Worm (Caenorhabditis elegans) whole organism, late embryonic: ENCODE results near the gene oac-4.

ENCODE experiments used
- C08G9.2 ChIP-seq: sonication (generic microtip); optimal IDR thresholded peaks from 2 replicates; lab custom pipeline; 2016; ENCODE audit warnings: mild to moderate bottlenecking, missing genetic modification characterization, moderate library complexity, missing compliant biosample characterization
- F13H6.1 ChIP-seq: sonication (generic microtip); optimal IDR thresholded peaks from 2 replicates; lab custom pipeline; 2016; ENCODE audit warnings: missing genetic modification characterization, missing compliant biosample characterization
- K09A11.1 ChIP-seq: sonication (generic microtip); optimal IDR thresholded peaks from 2 replicates; lab custom pipeline; 2017; ENCODE audit warnings: antibody characterized with exemption, mild to moderate bottlenecking, missing genetic modification characterization, missing compliant biosample characterization; ENCODE audit not compliant: insufficient read depth
- T23F11.4 ChIP-seq: fragments of 200-800 bp; sonication (Bioruptor generic); optimal IDR thresholded peaks from 2 replicates; lab custom pipeline; 2018; ENCODE audit warnings: mild to moderate bottlenecking, missing genetic modification characterization, missing compliant biosample characterization
- Y22D7AL.16 ChIP-seq: sonication (generic microtip); optimal IDR thresholded peaks from 2 replicates; lab custom pipeline; 2016; ENCODE audit warnings: missing genetic modification characterization, missing compliant biosample characterization
- ahr-1 ChIP-seq: sonication (generic microtip); optimal IDR thresholded peaks from 2 replicates; lab custom pipeline; 2016; ENCODE audit warnings: missing genetic modification characterization, missing compliant biosample characterization
- ama-1 ChIP-seq: fragments of 150-350 bp; optimal IDR thresholded peaks from 2 replicates; lab custom pipeline; 2014
- ceh-14 ChIP-seq: sonication (generic microtip); optimal IDR thresholded peaks from 2 replicates; lab custom pipeline; 2016; ENCODE audit warnings: missing genotype, missing genetic modification characterization, missing compliant biosample characterization
- ceh-18 ChIP-seq: sonication (generic microtip); optimal IDR thresholded peaks from 2 replicates; lab custom pipeline; 2016; ENCODE audit warnings: missing genetic modification characterization, missing compliant biosample characterization
- ceh-19 ChIP-seq: fragments of 200-800 bp; sonication (Bioruptor generic); optimal IDR thresholded peaks from 2 replicates; lab custom pipeline; 2018; ENCODE audit warnings: mild to moderate bottlenecking, missing genetic modification characterization, missing compliant biosample characterization
- ceh-2 ChIP-seq: sonication (generic microtip); optimal IDR thresholded peaks from 2 replicates; lab custom pipeline; 2016; ENCODE audit warnings: missing genotype, missing genetic modification characterization, missing compliant biosample characterization
- ceh-22 ChIP-seq: sonication (generic microtip); optimal IDR thresholded peaks from 2 replicates; lab custom pipeline; 2017; ENCODE audit warnings: missing biosample characterization, missing genetic modification characterization
- ceh-30 ChIP-seq: fragments of 150-350 bp; optimal IDR thresholded peaks from 2 replicates; lab custom pipeline; 2014; ENCODE audit warnings: missing biosample characterization, missing genetic modification characterization
- ceh-31 ChIP-seq: sonication (generic microtip); optimal IDR thresholded peaks from 2 replicates; lab custom pipeline; 2016; ENCODE audit warnings: missing genetic modification characterization, missing compliant biosample characterization
- ceh-6 ChIP-seq: fragments of 200-800 bp; sonication (Bioruptor generic); optimal IDR thresholded peaks from 2 replicates; lab custom pipeline; 2018; ENCODE audit warnings: mild to moderate bottlenecking, missing genetic modification characterization, missing compliant biosample characterization
- che-1 ChIP-seq: sonication (generic microtip); optimal IDR thresholded peaks from 2 replicates; lab custom pipeline; 2016; ENCODE audit warnings: mild to moderate bottlenecking, missing genetic modification characterization, missing compliant biosample characterization
- dmd-4 ChIP-seq: sonication (generic microtip); optimal IDR thresholded peaks from 2 replicates; lab custom pipeline; 2016; ENCODE audit warnings: borderline replicate concordance, missing genetic modification characterization, missing compliant biosample characterization
- dve-1 ChIP-seq: sonication (generic microtip); optimal IDR thresholded peaks from 2 replicates; lab custom pipeline; 2017; ENCODE audit warnings: antibody characterized with exemption, mild to moderate bottlenecking, missing genetic modification characterization, missing compliant biosample characterization
- elt-2 ChIP-seq: sonication (generic microtip); optimal IDR thresholded peaks from 2 replicates; lab custom pipeline; 2016; ENCODE audit warnings: missing genetic modification reagents, missing genetic modification characterization, missing compliant biosample characterization
- elt-4 ChIP-seq: sonication (generic microtip); optimal IDR thresholded peaks from 2 replicates; lab custom pipeline; 2016; ENCODE audit warnings: missing genetic modification characterization, missing compliant biosample characterization
- eyg-1 ChIP-seq: sonication (generic microtip); optimal IDR thresholded peaks from 2 replicates; lab custom pipeline; 2016; ENCODE audit warnings: missing genotype, missing genetic modification characterization, missing compliant biosample characterization
- fax-1 ChIP-seq: sonication (generic microtip); optimal IDR thresholded peaks from 2 replicates; lab custom pipeline; 2016; ENCODE audit warnings: missing genotype, missing genetic modification characterization, missing compliant biosample characterization
- fkh-6 ChIP-seq: sonication (generic microtip); optimal IDR thresholded peaks from 2 replicates; lab custom pipeline; 2016; ENCODE audit warnings: missing genetic modification characterization, missing compliant biosample characterization
- gmeb-2 ChIP-seq: sonication (generic microtip); optimal IDR thresholded peaks from 2 replicates; lab custom pipeline; 2016; ENCODE audit warnings: missing genetic modification characterization, inconsistent platforms, missing compliant biosample characterization
- hlh-13 ChIP-seq: fragments of 200-800 bp; sonication (Bioruptor generic); optimal IDR thresholded peaks from 2 replicates; lab custom pipeline; 2018; ENCODE audit warnings: mild to moderate bottlenecking, missing genetic modification characterization, missing compliant biosample characterization
- hlh-15 ChIP-seq: sonication (generic microtip); optimal IDR thresholded peaks from 2 replicates; lab custom pipeline; 2016; ENCODE audit warnings: missing genetic modification characterization, missing compliant biosample characterization
- hlh-30 ChIP-seq: sonication (generic microtip); optimal IDR thresholded peaks from 2 replicates; lab custom pipeline; 2017; ENCODE audit warnings: antibody characterized with exemption, missing genetic modification characterization, missing compliant biosample characterization; ENCODE audit not compliant: insufficient read depth
- hlh-8 ChIP-seq: sonication (generic microtip); optimal IDR thresholded peaks from 2 replicates; lab custom pipeline; 2016; ENCODE audit warnings: missing genotype, missing genetic modification characterization, missing compliant biosample characterization
- lim-6 ChIP-seq: sonication (generic microtip); optimal IDR thresholded peaks from 2 replicates; lab custom pipeline; 2016; ENCODE audit warnings: missing genetic modification characterization, missing compliant biosample characterization
- lin-11 ChIP-seq: fragments of 200-800 bp; sonication (Bioruptor generic); optimal IDR thresholded peaks from 2 replicates; lab custom pipeline; 2018; ENCODE audit warnings: mild to moderate bottlenecking, missing genetic modification characterization, missing compliant biosample characterization
- madf-2 ChIP-seq: sonication (generic microtip); optimal IDR thresholded peaks from 2 replicates; lab custom pipeline; 2017; ENCODE audit warnings: missing genetic modification characterization, missing compliant biosample characterization
- mec-3 ChIP-seq: sonication (generic microtip); optimal IDR thresholded peaks from 2 replicates; lab custom pipeline; 2016; ENCODE audit warnings: borderline replicate concordance, missing genetic modification characterization, missing compliant biosample characterization
- nfya-1 ChIP-seq: sonication (generic microtip); optimal IDR thresholded peaks from 2 replicates; lab custom pipeline; 2017; ENCODE audit warnings: missing genetic modification characterization, mild to moderate bottlenecking, missing compliant biosample characterization, antibody characterized with exemption, moderate library complexity
- nhr-11 ChIP-seq: fragments of 150-350 bp; optimal IDR thresholded peaks from 2 replicates; lab custom pipeline; 2014; ENCODE audit warnings: missing biosample characterization, missing genetic modification characterization
- nhr-232 ChIP-seq: sonication (generic microtip); optimal IDR thresholded peaks from 2 replicates; lab custom pipeline; 2016; ENCODE audit warnings: missing genetic modification characterization, missing compliant biosample characterization
- pag-3 ChIP-seq: sonication (generic microtip); optimal IDR thresholded peaks from 2 replicates; lab custom pipeline; 2016; ENCODE audit warnings: missing compliant biosample characterization, missing genetic modification characterization, borderline replicate concordance
- pat-9 ChIP-seq: fragments of 200-800 bp; sonication (Bioruptor generic); optimal IDR thresholded peaks from 2 replicates; lab custom pipeline; 2018; ENCODE audit warnings: mild to moderate bottlenecking, missing genetic modification characterization, moderate library complexity, missing compliant biosample characterization
- pax-1 ChIP-seq: fragments of 150-350 bp; optimal IDR thresholded peaks from 2 replicates; lab custom pipeline; 2014; ENCODE audit warnings: missing biosample characterization, missing genetic modification characterization
- pha-2 ChIP-seq: sonication (generic microtip); optimal IDR thresholded peaks from 2 replicates; lab custom pipeline; 2017; ENCODE audit warnings: mild to moderate bottlenecking, missing genetic modification characterization, missing compliant biosample characterization
- pha-4 ChIP-seq: fragments of 150-350 bp; optimal IDR thresholded peaks from 2 replicates; lab custom pipeline; 2018; ENCODE audit warnings: missing biosample characterization, missing genetic modification reagents, missing genetic modification characterization
- pqm-1 ChIP-seq: sonication (generic microtip); optimal IDR thresholded peaks from 2 replicates; lab custom pipeline; 2016; ENCODE audit warnings: missing genetic modification characterization, missing compliant biosample characterization
- pros-1 ChIP-seq: fragments of 150-350 bp; optimal IDR thresholded peaks from 2 replicates; lab custom pipeline; 2014; ENCODE audit warnings: missing biosample characterization, missing genetic modification reagents, missing genetic modification characterization
- ref-2 ChIP-seq: sonication (generic microtip); optimal IDR thresholded peaks from 2 replicates; lab custom pipeline; 2016; ENCODE audit warnings: missing genetic modification characterization, missing compliant biosample characterization
- rnt-1 ChIP-seq: sonication (generic microtip); optimal IDR thresholded peaks from 2 replicates; lab custom pipeline; 2016; ENCODE audit warnings: missing genetic modification characterization, missing compliant biosample characterization
- sdc-2 ChIP-seq: sonication (generic microtip); optimal IDR thresholded peaks from 2 replicates; lab custom pipeline; 2016; ENCODE audit warnings: missing genotype, missing genetic modification characterization, missing compliant biosample characterization
- sox-2 ChIP-seq: fragments of 200-800 bp; sonication (Bioruptor generic); IDR thresholded peaks from 2 replicates; pipeline ENCODE4 v1.3.6; 2022; ENCODE audit warnings: missing genetic modification reagents, missing genetic modification characterization, missing compliant biosample characterization
- sox-4 ChIP-seq: sonication (generic microtip); optimal IDR thresholded peaks from 2 replicates; lab custom pipeline; 2017; ENCODE audit warnings: mild to moderate bottlenecking, missing genetic modification characterization, inconsistent platforms, missing compliant biosample characterization
- tbx-2 ChIP-seq: sonication (generic microtip); optimal IDR thresholded peaks from 2 replicates; lab custom pipeline; 2016; ENCODE audit warnings: missing genetic modification characterization, missing compliant biosample characterization
- tbx-7 ChIP-seq: sonication (generic microtip); optimal IDR thresholded peaks from 2 replicates; lab custom pipeline; 2016; ENCODE audit warnings: missing genotype, missing genetic modification characterization, missing compliant biosample characterization
- ttx-3 ChIP-seq: sonication (generic microtip); optimal IDR thresholded peaks from 2 replicates; lab custom pipeline; 2016; ENCODE audit warnings: missing genetic modification reagents, missing genetic modification characterization, missing compliant biosample characterization
- unc-3 ChIP-seq, 2 experiments: fragments of 200-800 bp in 1 of 2; sonication (Bioruptor generic) in 1 of 2; sonication (generic microtip) in 1 of 2; conservative IDR thresholded peaks in 1 of 2; optimal IDR thresholded peaks in 1 of 2; 2 replicates each; pipeline versions ENCODE4 v1.3.6 to Lab custom; 2016 to 2022; ENCODE audit warnings: missing compliant biosample characterization in 2 of 2, missing genetic modification characterization in 2 of 2, missing genetic modification reagents in 1 of 2
- unc-86 ChIP-seq: sonication (generic microtip); optimal IDR thresholded peaks from 2 replicates; lab custom pipeline; 2016; ENCODE audit warnings: missing genetic modification characterization, missing compliant biosample characterization
- zip-5 ChIP-seq: sonication (generic microtip); optimal IDR thresholded peaks from 2 replicates; lab custom pipeline; 2016; ENCODE audit warnings: missing genetic modification characterization, missing compliant biosample characterization
- ztf-16 ChIP-seq: sonication (generic microtip); optimal IDR thresholded peaks from 2 replicates; lab custom pipeline; 2017; ENCODE audit warnings: missing genetic modification characterization, missing compliant biosample characterization

oac-4 gene

DNA sequence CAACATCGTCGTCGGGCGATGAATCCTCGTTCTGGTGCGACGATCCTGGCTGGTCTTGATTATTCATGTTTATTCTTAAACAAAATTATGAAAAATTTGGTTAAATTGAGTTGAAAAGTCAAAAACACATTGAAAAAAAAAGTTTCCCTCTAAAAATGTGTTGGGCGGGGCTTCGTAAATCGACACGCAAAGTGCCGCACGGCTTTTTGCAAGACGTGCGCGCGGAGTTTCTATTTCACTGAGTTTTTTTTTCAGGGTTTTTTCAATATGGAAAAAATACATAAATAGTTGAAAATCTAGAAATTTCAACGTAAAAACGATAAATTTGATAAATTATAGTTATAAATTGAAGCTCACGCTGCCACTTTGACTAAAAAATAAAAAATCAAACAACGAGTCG, 27.7 kb downstream of the oac-4 start, which contains the start of gene F54D10.5:
Gene F54D10.5, minus strand, starts transcription at position 74 of the 400 bp plus-strand sequence.
- TF ChIP-seq rnt-1 (tag; lab: Kevin White, UChicago) (no peak), dve-1 (tag; lab: Kevin White, UChicago) (no peak), che-1 (no peak), hlh-30 (tag; lab: Kevin White, UChicago) (no peak), ttx-3 (tag; lab: Kevin White, UChicago) (peak; percentile 36), unc-86 (tag; lab: Kevin White, UChicago) (peak; percentile 45), tbx-7 (tag; lab: Kevin White, UChicago) (no peak), K09A11.1 (peak; percentile 32), hlh-8 (tag; lab: Kevin White, UChicago) (no peak), pha-2 (tag; lab: Kevin White, UChicago) (no peak), tbx-2 (peak; percentile 74), nhr-11 (tag; lab: Kevin White, UChicago) (no peak), elt-4 (no peak), ahr-1 (tag; lab: Kevin White, UChicago) (no peak), sox-4 (tag; lab: Kevin White, UChicago) (peak; percentile 4), nhr-232 (tag; lab: Kevin White, UChicago) (no peak), ceh-22 (tag; lab: Kevin White, UChicago) (no peak), pros-1 (tag; lab: Kevin White, UChicago) (no peak), C08G9.2 (no peak), fkh-6 (tag; lab: Kevin White, UChicago) (no peak), dmd-4 (tag; lab: Kevin White, UChicago) (no peak), hlh-13 (GFP tag; lab: Kevin White, UChicago) (no peak), pha-4 (tag; lab: Kevin White, UChicago) (no peak), Y22D7AL.16 (no peak), fax-1 (tag; lab: Kevin White, UChicago) (no peak), hlh-15 (tag; lab: Kevin White, UChicago) (no peak), zip-5 (tag; lab: Kevin White, UChicago) (no peak), sdc-2 (no peak), lin-11 (no peak), pqm-1 (no peak), ceh-19 (GFP tag; lab: Kevin White, UChicago) (no peak), pat-9 (tag; lab: Kevin White, UChicago) (no peak), F13H6.1 (tag; lab: Kevin White, UChicago) (no peak), ztf-16 (tag; lab: Kevin White, UChicago) (no peak), nfya-1 (peak; percentile 70), T23F11.4 (no peak), ceh-30 (tag; lab: Kevin White, UChicago) (no peak), lim-6 (tag; lab: Kevin White, UChicago) (no peak), pax-1 (peak; percentile 30), ceh-2 (tag; lab: Kevin White, UChicago) (no peak), unc-3 (GFP tag; conservative IDR thresholded peaks at IDR 0.05; lab: Robert Waterston, UW) (no peak), unc-3 (tag; optimal IDR thresholded peaks at IDR 0.05; lab: Kevin White, UChicago) (no peak), eyg-1 (no peak), elt-2 (tag; lab: Kevin White, UChicago) (peak; percentile 78), ceh-14 (tag; lab: Kevin White, UChicago) (no peak), pag-3 (tag; lab: Kevin White, UChicago) (no peak), sox-2 (no peak), mec-3 (tag; lab: Kevin White, UChicago) (no peak), ceh-31 (peak; percentile 53), gmeb-2 (tag; lab: Kevin White, UChicago) (no peak), ceh-18 (tag; lab: Kevin White, UChicago) (peak; percentile 32), ceh-6 (GFP tag; lab: Kevin White, UChicago) (no peak), ref-2 (no peak), ama-1 (no peak), madf-2 (no peak)
